Fruit fly (Drosophila melanogaster) whole organism, wandering third instar larva: ENCODE measurements around the gene ScsbetaA.
A peak's percentile ranks its signal among the peaks of the same experiment; 100 is the strongest.

Experiments used
- Abd-B ChIP-seq: fragments of >200 bp; optimal IDR thresholded peaks from 2 replicates; lab custom pipeline; 2017; ENCODE audit warnings: missing biosample characterization, missing genetic modification characterization
- CG32264 ChIP-seq: fragments of 200-800 bp; sonication (Bioruptor generic); optimal IDR thresholded peaks from 2 replicates; lab custom pipeline; 2016; ENCODE audit warnings: missing biosample characterization, missing genetic modification characterization
- CG9705 ChIP-seq: fragments of 200-800 bp; sonication (Bioruptor generic); optimal IDR thresholded peaks from 2 replicates; lab custom pipeline; 2018; ENCODE audit warnings: missing biosample characterization, mild to moderate bottlenecking, missing genetic modification characterization
- CrebA ChIP-seq: fragments of 200-800 bp; sonication (Bioruptor generic); optimal IDR thresholded peaks from 2 replicates; lab custom pipeline; 2016; ENCODE audit warnings: missing biosample characterization, mild to moderate bottlenecking, missing genetic modification characterization, borderline replicate concordance
- Dif ChIP-seq: fragments of 200-275, 200-300 bp; sonication (Bioruptor generic); optimal IDR thresholded peaks from 2 replicates; lab custom pipeline; 2018; ENCODE audit warnings: missing biosample characterization, missing genetic modification characterization; ENCODE audit not compliant: partially characterized antibody
- GATAd ChIP-seq: sonication (Bioruptor generic); optimal IDR thresholded peaks from 2 replicates; lab custom pipeline; 2016; ENCODE audit warnings: missing biosample characterization, missing genetic modification characterization
- HLH106 ChIP-seq: fragments of 200-800 bp; optimal IDR thresholded peaks from 3 replicates; lab custom pipeline; 2019; ENCODE audit warnings: missing biosample characterization, mild to moderate bottlenecking, missing genetic modification characterization, moderate library complexity
- Hnf4 ChIP-seq: fragments of 200-800 bp; sonication (Bioruptor generic); optimal IDR thresholded peaks from 2 replicates; lab custom pipeline; 2016; ENCODE audit warnings: missing biosample characterization, mild to moderate bottlenecking, missing genetic modification characterization
- Hr78 ChIP-seq: fragments of >200 bp; optimal IDR thresholded peaks from 2 replicates; lab custom pipeline; 2017; ENCODE audit warnings: missing biosample characterization, missing genetic modification characterization
- Hr83 ChIP-seq: fragments of 200-300 bp; sonication (Bioruptor generic); optimal IDR thresholded peaks from 2 replicates; lab custom pipeline; 2016; ENCODE audit warnings: missing biosample characterization, mild to moderate bottlenecking, missing genetic modification characterization, moderate library complexity; ENCODE audit not compliant: poor library complexity, severe bottlenecking
- Jra ChIP-seq: sonication (Bioruptor generic); optimal IDR thresholded peaks from 2 replicates; lab custom pipeline; 2016; ENCODE audit warnings: missing biosample characterization, missing genetic modification characterization
- Myc ChIP-seq: fragments of >200 bp; optimal IDR thresholded peaks from 2 replicates; lab custom pipeline; 2017
- N ChIP-seq: fragments of >200 bp; optimal IDR thresholded peaks from 2 replicates; lab custom pipeline; 2018; ENCODE audit warnings: missing biosample characterization, missing external identifiers, missing genetic modification characterization
- OdsH ChIP-seq: fragments of 200-800 bp; sonication (Bioruptor generic); optimal IDR thresholded peaks from 2 replicates; lab custom pipeline; 2016; ENCODE audit warnings: missing biosample characterization, mild to moderate bottlenecking, missing genetic modification characterization
- Rel ChIP-seq, 2 experiments: fragments of 200-800 bp; sonication (Bioruptor generic) in 1 of 2; optimal IDR thresholded peaks; 2 replicates in 1 of 2; 3 replicates in 1 of 2; lab custom pipeline; 2016 to 2019; ENCODE audit warnings: mild to moderate bottlenecking in 2 of 2, missing biosample characterization in 2 of 2, missing genetic modification characterization in 2 of 2, moderate library complexity in 1 of 2
- Sp1 ChIP-seq: fragments of 200-800 bp; sonication (Bioruptor generic); optimal IDR thresholded peaks from 3 replicates; lab custom pipeline; 2019; ENCODE audit warnings: missing biosample characterization, mild to moderate bottlenecking, missing genetic modification characterization, moderate library complexity
- br ChIP-seq: fragments of 200-800 bp; sonication (Bioruptor generic); optimal IDR thresholded peaks from 2 replicates; lab custom pipeline; 2016; ENCODE audit warnings: missing biosample characterization, missing genetic modification characterization
- brk ChIP-seq: fragments of 200-800 bp; sonication (Bioruptor generic); optimal IDR thresholded peaks from 2 replicates; lab custom pipeline; 2016; ENCODE audit warnings: missing biosample characterization, mild to moderate bottlenecking, missing genetic modification characterization
- dl ChIP-seq, 2 experiments: fragments of 175-275, 200-275 bp in 1 of 2; fragments of 200-275 bp in 1 of 2; sonication (Bioruptor generic); optimal IDR thresholded peaks; lab custom pipeline; 2018; ENCODE audit warnings: mild to moderate bottlenecking in 2 of 2, missing biosample characterization in 2 of 2, missing genetic modification characterization in 2 of 2, moderate library complexity in 2 of 2; ENCODE audit not compliant: partially characterized antibody in 2 of 2, insufficient read depth in 1 of 2
- dmrt93B ChIP-seq: fragments of 200-800 bp; sonication (Bioruptor generic); optimal IDR thresholded peaks from 2 replicates; lab custom pipeline; 2018; ENCODE audit warnings: missing biosample characterization, mild to moderate bottlenecking, missing genetic modification characterization
- ey ChIP-seq: fragments of 200-800 bp; sonication (Bioruptor generic); optimal IDR thresholded peaks from 2 replicates; lab custom pipeline; 2016; ENCODE audit warnings: missing biosample characterization, missing genetic modification characterization
- foxo ChIP-seq, 2 experiments: fragments of 200-800 bp; sonication (Bioruptor generic); optimal IDR thresholded peaks; 2 replicates in 1 of 2; 3 replicates in 1 of 2; lab custom pipeline; 2016 to 2017; ENCODE audit warnings: missing biosample characterization in 2 of 2, missing genetic modification characterization in 2 of 2
- fru ChIP-seq: fragments of 200-800 bp; sonication (Bioruptor generic); optimal IDR thresholded peaks from 3 replicates; lab custom pipeline; 2016; ENCODE audit warnings: missing biosample characterization, mild to moderate bottlenecking, missing genetic modification characterization
- h ChIP-seq: fragments of 200-800 bp; sonication (Bioruptor generic); optimal IDR thresholded peaks from 3 replicates; lab custom pipeline; 2016; ENCODE audit warnings: missing biosample characterization, mild to moderate bottlenecking, missing genetic modification characterization
- jim ChIP-seq: fragments of 175-275, 200-325 bp; sonication (Bioruptor generic); optimal IDR thresholded peaks from 2 replicates; lab custom pipeline; 2016; ENCODE audit warnings: missing biosample characterization, mild to moderate bottlenecking, missing genetic modification characterization
- lola ChIP-seq: fragments of >200 bp; optimal IDR thresholded peaks from 2 replicates; lab custom pipeline; 2017; ENCODE audit warnings: missing biosample characterization, missing genetic modification characterization
- psq ChIP-seq: fragments of 200-800 bp; sonication (Bioruptor generic); optimal IDR thresholded peaks from 3 replicates; lab custom pipeline; 2017; ENCODE audit warnings: missing biosample characterization, mild to moderate bottlenecking, missing genetic modification characterization, moderate library complexity
- rgr ChIP-seq: fragments of 200-800 bp; sonication (Bioruptor generic); optimal IDR thresholded peaks from 3 replicates; lab custom pipeline; 2016; ENCODE audit warnings: missing biosample characterization, mild to moderate bottlenecking, missing genetic modification characterization
- sage ChIP-seq: fragments of 200-800 bp; sonication (Bioruptor generic); optimal IDR thresholded peaks from 2 replicates; lab custom pipeline; 2016; ENCODE audit warnings: missing biosample characterization, mild to moderate bottlenecking, missing genetic modification characterization
- sv ChIP-seq: fragments of 200-800 bp; sonication (Bioruptor generic); optimal IDR thresholded peaks from 3 replicates; lab custom pipeline; 2016; ENCODE audit warnings: missing biosample characterization, missing genetic modification characterization
- tai ChIP-seq: sonication (Bioruptor generic); optimal IDR thresholded peaks from 2 replicates; lab custom pipeline; 2016; ENCODE audit warnings: missing biosample characterization, missing genetic modification characterization
- woc ChIP-seq: sonication (Bioruptor generic); optimal IDR thresholded peaks from 2 replicates; lab custom pipeline; 2016; ENCODE audit warnings: missing biosample characterization, mild to moderate bottlenecking, missing genetic modification characterization

Gene ScsbetaA

DNA sequence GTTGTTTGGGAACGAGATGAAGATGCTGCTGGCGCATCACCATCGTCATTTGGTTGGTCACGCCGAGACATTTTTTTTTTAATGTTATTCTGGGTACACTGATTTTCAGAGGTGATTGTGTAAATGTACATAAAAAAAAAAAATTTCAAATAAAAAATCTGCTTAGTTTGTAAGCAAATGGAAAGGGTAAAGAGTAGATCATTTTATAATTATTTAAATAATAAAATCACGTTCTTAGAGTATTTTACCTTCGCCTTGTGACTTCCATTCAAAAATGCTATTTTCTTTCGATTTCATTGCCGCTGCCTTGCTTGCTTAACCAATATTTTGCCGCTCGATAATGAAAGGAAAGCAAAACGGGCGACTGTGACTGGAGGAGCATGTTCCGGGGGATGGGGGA is 40.2 kb downstream of the ScsbetaA start:
- TF ChIP-seq CG9705 (no peak), dmrt93B (GFP tag; lab: Kevin White, UChicago) (peak; percentile 40), lola (GFP tag; lab: Kevin White, UChicago) (no peak), Rel (GFP tag; optimal IDR thresholded peaks at IDR 0.05; lab: Kevin White, UChicago) (peak; percentile 42), Rel (tag; optimal IDR thresholded peaks at IDR 0.05; lab: Kevin White, UChicago) (no peak), Hr83 (no peak), sv (GFP tag; lab: Kevin White, UChicago) (no peak), HLH106 (tag; lab: Kevin White, UChicago) (peak; percentile 58), woc (GFP tag; lab: Kevin White, UChicago) (peak; percentile 67), GATAd (GFP tag; lab: Kevin White, UChicago) (no peak), Abd-B (no peak), Hnf4 (peak; percentile 18), CG32264 (GFP tag; lab: Kevin White, UChicago) (peak; percentile 6), dl (GFP tag; optimal IDR thresholded peaks at IDR 0.05; lab: Kevin White, UChicago; ENCODE audit: insufficient read depth in 1 of 2, partially characterized antibody in 2 of 2) (no peak), Myc (no peak), ey (GFP tag; lab: Kevin White, UChicago) (peak; percentile 58), psq (GFP tag; lab: Kevin White, UChicago) (peak; percentile 64), OdsH (peak; percentile 32), Jra (GFP tag; lab: Kevin White, UChicago) (no peak), rgr (peak; percentile 65), tai (GFP tag; lab: Kevin White, UChicago) (peak; percentile 38), jim (GFP tag; lab: Kevin White, UChicago) (no peak), brk (GFP tag; lab: Kevin White, UChicago) (peak; percentile 57), Sp1 (GFP tag; lab: Kevin White, UChicago) (peak; percentile 78), br (GFP tag; lab: Kevin White, UChicago) (peak; percentile 40), CrebA (no peak), foxo (GFP tag; optimal IDR thresholded peaks at IDR 0.05; lab: Kevin White, UChicago) (peak in 1 of 2 experiments; percentile 69), h (GFP tag; lab: Kevin White, UChicago) (peak; percentile 74), Hr78 (GFP tag; lab: Kevin White, UChicago) (no peak), sage (peak; percentile 52), fru (GFP tag; lab: Kevin White, UChicago) (peak; percentile 73)

- TF ChIP-seq fru (GFP tag; lab: Kevin White, UChicago) = peak; percentile 23
- peak; percentile 13 for TF ChIP-seq h (GFP tag; lab: Kevin White, UChicago)
- peak in 1 of 2 experiments; percentile 7 for TF ChIP-seq foxo (GFP tag; optimal IDR thresholded peaks at IDR 0.05; lab: Kevin White, UChicago)
- TF ChIP-seq N (GFP tag; lab: Kevin White, UChicago) = no peak
- TF ChIP-seq brk (GFP tag; lab: Kevin White, UChicago) = peak; percentile 13
These were observed 41.6 kb downstream of the ScsbetaA start for dm6 chr3R:8979850-8980775.

dm6 chr3R:8980776-8981165 is 42.2 kb downstream of the ScsbetaA start, which contains the start of gene CAHbeta:
Gene CAHbeta (plus strand): TSS chr3R:8980860.
- TF ChIP-seq Sp1 (GFP tag; lab: Kevin White, UChicago) = no peak
- TF ChIP-seq Dif (GFP tag; lab: Kevin White, UChicago) = peak; percentile 67
- TF ChIP-seq N (GFP tag; lab: Kevin White, UChicago) = no peak
- TF ChIP-seq sage = no peak
- TF ChIP-seq dl (GFP tag; optimal IDR thresholded peaks at IDR 0.05; lab: Kevin White, UChicago; ENCODE audit: insufficient read depth in 1 of 2, partially characterized antibody in 2 of 2) = peak; percentile 59 to 60
